Worm (Caenorhabditis elegans) whole organism, L3 larva: Measurements from ENCODE around the gene daf-38.
"Not testable (repeated sequence)": the region's sequence is repeated elsewhere in the genome, so short reads cannot be mapped to it uniquely, and the experiment has no call there.

ENCODE experiments used
- R02D3.7 ChIP-seq: fragments of 150-350 bp; optimal IDR thresholded peaks from 2 replicates; lab custom pipeline; 2014; ENCODE audit warnings: missing biosample characterization, missing genetic modification characterization
- ZK546.5 ChIP-seq: sonication (generic microtip); optimal IDR thresholded peaks from 2 replicates; lab custom pipeline; 2017; ENCODE audit warnings: missing biosample characterization, missing genetic modification characterization
- aly-2 ChIP-seq: fragments of 150-350 bp; optimal IDR thresholded peaks from 2 replicates; lab custom pipeline; 2014; ENCODE audit warnings: missing biosample characterization, missing genetic modification characterization
- ceh-16 ChIP-seq: sonication (generic microtip); optimal IDR thresholded peaks from 2 replicates; lab custom pipeline; 2017; ENCODE audit warnings: missing biosample characterization, missing genetic modification characterization
- ceh-28 ChIP-seq: fragments of 150-350 bp; optimal IDR thresholded peaks from 2 replicates; lab custom pipeline; 2014; ENCODE audit warnings: missing biosample characterization, missing genetic modification reagents, missing genetic modification characterization
- ceh-82 ChIP-seq: fragments of 150-350 bp; optimal IDR thresholded peaks from 2 replicates; lab custom pipeline; 2014; ENCODE audit warnings: missing biosample characterization, missing genetic modification characterization
- egl-27 ChIP-seq: sonication (generic microtip); optimal IDR thresholded peaks from 4 replicates; lab custom pipeline; 2017; ENCODE audit warnings: missing biosample characterization, missing genetic modification reagents, missing genetic modification characterization
- egl-5 ChIP-seq: fragments of 150-350 bp; optimal IDR thresholded peaks from 2 replicates; lab custom pipeline; 2017; ENCODE audit warnings: missing biosample characterization, missing genetic modification reagents, missing genetic modification characterization, inconsistent platforms
- elt-2 ChIP-seq: sonication (generic microtip); optimal IDR thresholded peaks from 2 replicates; lab custom pipeline; 2016; ENCODE audit warnings: missing genetic modification reagents, mild to moderate bottlenecking, missing genetic modification characterization, missing compliant biosample characterization
- elt-3 ChIP-seq, 3 experiments: fragments of 150-350 bp in 1 of 3; sonication (generic microtip) in 2 of 3; optimal IDR thresholded peaks; 2 replicates in 2 of 3; 4 replicates in 1 of 3; lab custom pipeline; 2014 to 2017; ENCODE audit warnings: missing biosample characterization in 3 of 3, missing genetic modification characterization in 3 of 3
- fkh-2 ChIP-seq: fragments of 150-350 bp; optimal IDR thresholded peaks from 2 replicates; lab custom pipeline; 2014; ENCODE audit warnings: missing biosample characterization, missing genetic modification reagents, missing genetic modification characterization
- hmg-11 ChIP-seq: sonication (generic microtip); optimal IDR thresholded peaks from 2 replicates; lab custom pipeline; 2016; ENCODE audit warnings: missing genetic modification characterization, missing compliant biosample characterization
- jun-1 ChIP-seq: fragments of 150-350 bp; optimal IDR thresholded peaks from 2 replicates; lab custom pipeline; 2014; ENCODE audit warnings: missing biosample characterization, missing genetic modification reagents, missing genetic modification characterization
- lin-15B ChIP-seq: fragments of 150-350 bp; optimal IDR thresholded peaks from 2 replicates; lab custom pipeline; 2014; ENCODE audit warnings: missing biosample characterization, missing genetic modification characterization
- lin-39 ChIP-seq: fragments of 150-350 bp; optimal IDR thresholded peaks from 2 replicates; lab custom pipeline; 2018; ENCODE audit warnings: missing biosample characterization, missing genetic modification reagents, missing genetic modification characterization
- mdl-1 ChIP-seq: fragments of 150-350 bp; optimal IDR thresholded peaks from 2 replicates; lab custom pipeline; 2014; ENCODE audit warnings: missing biosample characterization, missing genetic modification characterization
- mml-1 ChIP-seq: fragments of 150-350 bp; sonication (generic microtip); optimal IDR thresholded peaks from 3 replicates; lab custom pipeline; 2014; ENCODE audit warnings: missing biosample characterization, missing genetic modification characterization
- nfya-1 ChIP-seq: sonication (generic microtip); optimal IDR thresholded peaks from 2 replicates; lab custom pipeline; 2017; ENCODE audit warnings: missing genetic modification characterization, mild to moderate bottlenecking, missing compliant biosample characterization, antibody characterized with exemption, moderate library complexity; ENCODE audit not compliant: insufficient read depth
- nhr-11 ChIP-seq: fragments of 150-350 bp; optimal IDR thresholded peaks from 2 replicates; lab custom pipeline; 2014; ENCODE audit warnings: missing biosample characterization, missing genetic modification characterization
- nhr-12 ChIP-seq: fragments of 150-350 bp; optimal IDR thresholded peaks from 2 replicates; lab custom pipeline; 2014; ENCODE audit warnings: missing biosample characterization, missing genetic modification characterization
- nhr-237 ChIP-seq: fragments of 150-350 bp; optimal IDR thresholded peaks from 2 replicates; lab custom pipeline; 2014; ENCODE audit warnings: missing biosample characterization, missing genetic modification characterization
- nhr-25 ChIP-seq: sonication (generic microtip); optimal IDR thresholded peaks from 2 replicates; lab custom pipeline; 2017; ENCODE audit warnings: missing biosample characterization, missing genetic modification characterization
- nhr-43 ChIP-seq: sonication (generic microtip); optimal IDR thresholded peaks from 2 replicates; lab custom pipeline; 2016; ENCODE audit warnings: mild to moderate bottlenecking, missing genetic modification characterization, missing compliant biosample characterization; ENCODE audit not compliant: poor library complexity, severe bottlenecking
- nhr-67 ChIP-seq: fragments of 150-350 bp; optimal IDR thresholded peaks from 2 replicates; lab custom pipeline; 2014; ENCODE audit warnings: missing biosample characterization, missing genetic modification characterization
- nhr-76 ChIP-seq: fragments of 150-350 bp; sonication (generic microtip); optimal IDR thresholded peaks from 5 replicates; lab custom pipeline; 2014; ENCODE audit warnings: missing biosample characterization, missing genetic modification characterization
- pha-4 ChIP-seq: fragments of 150-350 bp; optimal IDR thresholded peaks from 2 replicates; lab custom pipeline; 2014; ENCODE audit warnings: missing biosample characterization, missing genetic modification reagents, missing genetic modification characterization
- pqm-1 ChIP-seq: fragments of 150-350 bp; optimal IDR thresholded peaks from 2 replicates; lab custom pipeline; 2017; ENCODE audit warnings: missing biosample characterization, missing genetic modification characterization, inconsistent platforms
- skn-1 ChIP-seq: fragments of 150-350 bp; optimal IDR thresholded peaks from 2 replicates; lab custom pipeline; 2014; ENCODE audit warnings: missing biosample characterization, missing genetic modification characterization
- tbx-2 ChIP-seq: sonication (generic microtip); optimal IDR thresholded peaks from 2 replicates; lab custom pipeline; 2016; ENCODE audit warnings: mild to moderate bottlenecking, missing genetic modification characterization, missing compliant biosample characterization
- unc-62 ChIP-seq: fragments of 150-350 bp; sonication (generic microtip); optimal IDR thresholded peaks from 4 replicates; lab custom pipeline; 2014; ENCODE audit warnings: missing biosample characterization, missing genetic modification reagents, missing genetic modification characterization

The daf-38 gene

DNA sequence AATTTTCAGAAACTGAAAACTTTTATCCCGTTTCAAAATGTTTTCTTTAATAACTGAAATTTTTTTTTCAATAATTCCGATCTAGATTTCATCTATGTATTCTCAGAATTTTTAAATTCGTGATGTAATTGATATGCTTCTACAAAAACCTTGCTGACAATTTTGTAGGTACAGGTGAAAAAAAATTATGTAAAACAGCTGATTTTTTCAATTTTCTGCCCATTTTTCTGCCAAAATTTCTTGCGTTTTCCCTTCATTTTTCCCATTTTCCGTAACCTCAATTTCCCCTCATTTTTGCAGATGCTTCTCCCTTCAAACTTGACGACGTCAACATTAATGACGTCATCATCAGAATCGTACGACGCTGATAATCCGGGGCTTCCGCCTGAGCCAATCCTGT lies at the start of gene daf-38:
Gene daf-38 (plus strand): TSS at position 301 of the 400 bp plus-strand sequence.
- TF ChIP-seq mdl-1 (tag; lab: Kevin White, UChicago) (no peak), ZK546.5 (tag; lab: Kevin White, UChicago) (no peak), nhr-11 (tag; lab: Kevin White, UChicago) (no peak), nhr-67 (tag; lab: Kevin White, UChicago) (no peak), mml-1 (tag; lab: Kevin White, UChicago) (no peak), lin-15B (tag; lab: Kevin White, UChicago) (no peak), unc-62 (GFP tag; lab: Kevin White, UChicago) (no peak), egl-5 (tag; lab: Kevin White, UChicago) (no peak), tbx-2 (tag; lab: Kevin White, UChicago) (no peak), nhr-76 (tag; lab: Kevin White, UChicago) (no peak), aly-2 (no peak), egl-27 (tag; lab: Kevin White, UChicago) (no peak)
- TF ChIP-seq, all 47 proteins: peak for 0

DNA sequence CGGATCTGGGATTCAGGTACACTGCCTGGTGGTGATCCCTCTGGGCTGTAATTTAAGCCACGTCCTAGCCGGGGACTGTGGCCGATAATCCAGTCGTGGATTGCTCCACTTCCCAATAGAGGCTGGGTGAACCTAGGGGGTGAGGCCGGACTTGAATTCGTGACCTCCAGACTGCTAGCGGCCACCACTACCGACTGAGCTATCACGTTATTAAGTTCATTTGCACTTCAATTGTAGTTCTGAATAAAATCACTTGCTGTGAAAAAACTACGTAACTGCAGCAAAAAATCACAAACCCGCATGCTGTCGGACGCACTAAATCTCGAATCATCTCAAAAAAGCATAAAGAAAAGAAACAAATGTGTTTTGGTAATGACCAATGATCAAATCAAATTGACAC lies 29.0 kb upstream of the daf-38 start, which contains the start of gene Y105C5A.1273:
Gene Y105C5A.1273 (plus strand): TSS at position 301 of the 400 bp plus-strand sequence.
- TF ChIP-seq R02D3.7; hmg-11 (tag; lab: Kevin White, UChicago); nhr-12 (tag; lab: Kevin White, UChicago): not testable (repeated sequence)

DNA sequence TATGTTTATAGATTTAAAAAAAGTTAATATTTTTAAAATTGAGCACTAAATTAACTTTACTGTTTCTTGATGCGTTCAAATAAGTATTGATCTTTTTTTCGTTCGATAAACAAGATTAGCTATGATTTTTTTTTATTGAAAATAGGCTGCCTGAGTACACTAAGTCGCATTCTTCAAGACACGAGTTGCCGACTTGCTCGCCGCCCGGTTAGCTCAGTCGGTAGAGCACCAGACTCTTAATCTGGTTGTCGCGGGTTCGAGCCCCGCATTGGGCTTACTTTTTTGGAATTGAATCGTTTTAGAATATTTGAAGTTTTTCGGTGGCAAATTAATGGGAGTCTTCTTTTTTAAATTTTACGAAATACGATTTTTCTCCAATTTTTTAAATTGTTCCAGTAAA lies 26.6 kb upstream of the daf-38 start:
- TF ChIP-seq hmg-11 (tag; lab: Kevin White, UChicago) (no peak), nhr-43 (tag; lab: Kevin White, UChicago) (no peak), elt-3 (tag; optimal IDR thresholded peaks at IDR 0.05; lab: Kevin White, UChicago) (no peak), nhr-237 (tag; lab: Kevin White, UChicago) (no peak), ceh-82 (tag; lab: Kevin White, UChicago) (no peak), fkh-2 (tag; lab: Kevin White, UChicago) (no peak), pha-4 (no peak), nhr-12 (tag; lab: Kevin White, UChicago) (no peak), ceh-16 (tag; lab: Kevin White, UChicago) (no peak)

DNA sequence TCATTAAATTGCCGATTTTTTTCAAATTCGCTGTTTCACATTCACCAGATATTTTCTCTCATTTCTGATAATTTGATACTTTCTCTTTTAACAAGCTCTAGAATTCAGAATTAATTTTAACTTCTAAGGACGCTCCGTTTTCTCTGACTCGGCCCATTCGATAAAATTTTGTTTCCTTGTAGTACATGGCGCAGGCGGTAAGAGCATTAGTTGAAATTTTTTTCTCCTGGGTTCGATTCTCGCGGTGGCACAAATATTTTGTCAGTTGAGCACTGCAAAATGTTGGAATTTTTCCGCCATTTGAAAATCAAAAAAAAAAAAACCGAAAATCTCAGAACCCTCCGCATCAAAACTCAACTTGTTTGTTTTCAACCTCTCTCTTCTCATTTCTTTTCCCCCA lies 25.9 kb upstream of the daf-38 start:
- no peak for TF ChIP-seq pqm-1 (tag; lab: Kevin White, UChicago)
- TF ChIP-seq ceh-28 (tag; lab: Kevin White, UChicago) = no peak
- no peak for TF ChIP-seq skn-1 (tag; lab: Kevin White, UChicago)
- TF ChIP-seq ceh-16 (tag; lab: Kevin White, UChicago) = no peak
- TF ChIP-seq aly-2 = no peak
- no peak for TF ChIP-seq fkh-2 (tag; lab: Kevin White, UChicago)
- TF ChIP-seq jun-1 (tag; lab: Kevin White, UChicago) = no peak
- TF ChIP-seq egl-5 (tag; lab: Kevin White, UChicago) = no peak
- TF ChIP-seq elt-2 (tag; lab: Kevin White, UChicago) = no peak
- TF ChIP-seq, all 47 proteins: peak for 0

DNA sequence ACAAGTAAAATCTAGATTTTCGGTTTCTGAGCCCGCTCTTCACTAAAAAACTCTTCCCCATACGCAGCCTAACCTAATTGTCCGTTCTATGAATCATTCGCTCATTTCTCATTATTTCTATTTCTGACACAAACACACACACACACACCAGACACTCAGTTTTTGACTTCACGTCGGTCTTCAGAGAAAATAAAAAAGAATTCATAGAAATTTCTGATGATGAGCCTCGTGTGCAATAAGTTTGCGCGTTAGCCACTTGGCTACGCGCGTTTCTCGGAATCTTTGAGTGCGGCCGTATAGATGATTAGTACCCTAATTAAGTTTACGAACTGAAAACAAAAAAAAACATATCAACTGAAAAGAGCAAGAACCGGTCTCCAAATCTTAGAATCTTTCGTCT lies 5.8 kb upstream of the daf-38 start:
- TF ChIP-seq skn-1 (tag; lab: Kevin White, UChicago) = no peak
- peak; percentile 2 for TF ChIP-seq nfya-1 (tag; lab: Kevin White, UChicago)
- TF ChIP-seq unc-62 (GFP tag; lab: Kevin White, UChicago) = no peak
- TF ChIP-seq jun-1 (tag; lab: Kevin White, UChicago) = no peak
- TF ChIP-seq nhr-25 = no peak

DNA sequence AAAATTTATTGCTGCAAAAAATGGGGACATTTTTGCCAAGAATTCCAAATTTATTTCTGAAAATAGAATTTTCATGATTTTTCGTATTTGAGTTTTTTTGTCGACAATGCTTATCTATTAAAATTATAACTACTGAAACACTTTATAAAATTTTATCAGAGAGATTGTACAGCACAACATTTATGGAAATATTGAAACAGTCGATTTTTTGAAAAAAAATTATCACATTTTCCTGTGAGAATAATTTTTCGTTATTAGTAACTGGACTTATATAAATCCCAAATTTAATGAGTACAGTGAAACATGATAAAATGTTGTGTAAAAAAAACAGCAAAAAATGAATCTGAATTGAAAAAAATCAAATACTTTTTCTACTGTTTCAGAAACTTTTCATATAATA lies 2.4 kb upstream of the daf-38 start:
- TF ChIP-seq tbx-2 (tag; lab: Kevin White, UChicago) (no peak), hmg-11 (tag; lab: Kevin White, UChicago) (no peak), ceh-28 (tag; lab: Kevin White, UChicago) (no peak), nhr-67 (tag; lab: Kevin White, UChicago) (no peak), lin-39 (no peak), nhr-11 (tag; lab: Kevin White, UChicago) (no peak), skn-1 (tag; lab: Kevin White, UChicago) (no peak), aly-2 (no peak), egl-27 (tag; lab: Kevin White, UChicago) (no peak)
